Fruit fly (Drosophila melanogaster) whole organism, pupa: ENCODE results near the gene CG6985.

Experiments used
- CG12605 ChIP-seq: fragments of 200-800 bp; sonication (Bioruptor generic); IDR thresholded peaks from 2 replicates; pipeline ENCODE4 v1.3.6; 2022; ENCODE audit warnings: missing biosample characterization, missing genetic modification characterization
- CG32121 ChIP-seq: fragments of 200-800 bp; sonication (Bioruptor generic); IDR thresholded peaks from 2 replicates; pipeline ENCODE4 v1.3.6; 2022; ENCODE audit warnings: missing biosample characterization, missing genetic modification characterization
- CG8301 ChIP-seq: fragments of 200-800 bp; sonication (Bioruptor generic); optimal IDR thresholded peaks from 2 replicates; lab custom pipeline; 2018; ENCODE audit warnings: missing biosample characterization, mild to moderate bottlenecking, missing genetic modification characterization
- CG9948 ChIP-seq: fragments of 200-800 bp; sonication (Bioruptor generic); optimal IDR thresholded peaks from 2 replicates; lab custom pipeline; 2018; ENCODE audit warnings: missing biosample characterization, mild to moderate bottlenecking, missing genetic modification characterization, moderate library complexity

- TF ChIP-seq CG12605 (GFP tag; lab: Robert Waterston, UW) (no peak), CG32121 (GFP tag; lab: Robert Waterston, UW) (no peak), CG8301 (tag; lab: Kevin White, UChicago) (no peak), CG9948 (no peak)
These were observed 23.1 kb upstream of the CG6985 start for dm6 chr3R:22717863-22718262.
